Fruit fly (Drosophila melanogaster) whole organism, embryonic: ENCODE results near the gene Sfp38D.
A peak's percentile ranks its signal among the peaks of the same experiment; 100 is the strongest.

Source experiments
- Aef1 ChIP-seq: fragments of 200-800 bp; sonication (Bioruptor generic); IDR thresholded peaks from 3 replicates; pipeline ENCODE4 v1.3.6; 2022; ENCODE audit warnings: missing biosample characterization, missing genetic modification characterization
- Atf3 ChIP-seq: fragments of 200-800 bp; sonication (Bioruptor generic); optimal IDR thresholded peaks from 3 replicates; lab custom pipeline; 2016; ENCODE audit warnings: missing biosample characterization, missing genetic modification characterization
- Bgb ChIP-seq: fragments of 200-800 bp; sonication (Bioruptor generic); IDR thresholded peaks from 2 replicates; pipeline ENCODE4 v1.3.6; 2022; ENCODE audit warnings: missing biosample characterization, missing genetic modification characterization; ENCODE audit not compliant: partially characterized antibody
- CG10321 ChIP-seq: fragments of 200-800 bp; sonication (Bioruptor generic); IDR thresholded peaks from 2 replicates; pipeline ENCODE4 v1.3.6; 2022; ENCODE audit warnings: missing biosample characterization, missing genetic modification characterization
- CG10431 ChIP-seq: fragments of 200-800 bp; sonication (Bioruptor generic); optimal IDR thresholded peaks from 3 replicates; lab custom pipeline; 2018; ENCODE audit warnings: missing biosample characterization, mild to moderate bottlenecking, missing genetic modification characterization
- CG10543 ChIP-seq: fragments of 200-800 bp; sonication (Bioruptor generic); optimal IDR thresholded peaks from 3 replicates; lab custom pipeline; 2017; ENCODE audit warnings: missing biosample characterization, mild to moderate bottlenecking, missing genetic modification characterization, moderate library complexity
- CG11696 ChIP-seq: fragments of 200-800 bp; sonication (Bioruptor generic); IDR thresholded peaks from 2 replicates; pipeline ENCODE4 v1.3.6; 2022; ENCODE audit warnings: missing biosample characterization, missing genetic modification characterization
- CG12659 ChIP-seq: fragments of 200-800 bp; sonication (Bioruptor generic); optimal IDR thresholded peaks from 3 replicates; lab custom pipeline; 2017; ENCODE audit warnings: mild to moderate bottlenecking, missing biosample characterization, missing genetic modification reagents, missing genetic modification characterization
- CG15514 ChIP-seq: fragments of 200-800 bp; sonication (Bioruptor generic); optimal IDR thresholded peaks from 3 replicates; lab custom pipeline; 2017; ENCODE audit warnings: missing biosample characterization, missing genetic modification characterization, mild to moderate bottlenecking, moderate library complexity, missing genetic modification reagents
- CG16815 ChIP-seq: fragments of 200-800 bp; sonication (Bioruptor generic); optimal IDR thresholded peaks from 3 replicates; lab custom pipeline; 2017; ENCODE audit warnings: missing biosample characterization, mild to moderate bottlenecking, missing genetic modification characterization
- CG17385 ChIP-seq: fragments of 200-800 bp; sonication (Bioruptor generic); optimal IDR thresholded peaks from 3 replicates; lab custom pipeline; 2018; ENCODE audit warnings: missing biosample characterization, mild to moderate bottlenecking, missing genetic modification characterization
- CG3726 ChIP-seq: fragments of 200-800 bp; sonication (Bioruptor generic); IDR thresholded peaks from 3 replicates; pipeline ENCODE4, ENCODE4 v1.3.6; 2022; ENCODE audit warnings: missing biosample characterization, missing genetic modification characterization
- CG4424 ChIP-seq: fragments of 200-800 bp; sonication (Bioruptor generic); optimal IDR thresholded peaks from 3 replicates; lab custom pipeline; 2016; ENCODE audit warnings: missing biosample characterization, missing genetic modification characterization
- CG4730 ChIP-seq: fragments of 200-800 bp; sonication (Bioruptor generic); IDR thresholded peaks from 2 replicates; pipeline ENCODE4 v1.3.6; 2022; ENCODE audit warnings: missing biosample characterization, missing genetic modification characterization
- CG6791 ChIP-seq: fragments of 200-800 bp; sonication (Bioruptor generic); IDR thresholded peaks from 3 replicates; pipeline ENCODE4 v1.3.6; 2022; ENCODE audit warnings: missing biosample characterization, missing genetic modification characterization; ENCODE audit not compliant: partially characterized antibody
- CG9437 ChIP-seq: fragments of 200-800 bp; sonication (Bioruptor generic); optimal IDR thresholded peaks from 2 replicates; lab custom pipeline; 2018; ENCODE audit warnings: missing biosample characterization, mild to moderate bottlenecking, missing genetic modification characterization
- CG9727 ChIP-seq: fragments of 200-800 bp; sonication (Bioruptor generic); optimal IDR thresholded peaks from 3 replicates; lab custom pipeline; 2017; ENCODE audit warnings: missing biosample characterization, mild to moderate bottlenecking, missing genetic modification characterization
- CrebB ChIP-seq: fragments of 200-800 bp; sonication (Bioruptor generic); optimal IDR thresholded peaks from 3 replicates; lab custom pipeline; 2018; ENCODE audit warnings: missing biosample characterization, mild to moderate bottlenecking, missing genetic modification characterization
- D19A ChIP-seq: fragments of 200-800 bp; optimal IDR thresholded peaks from 3 replicates; lab custom pipeline; 2019; ENCODE audit warnings: missing biosample characterization, mild to moderate bottlenecking, missing genetic modification characterization, moderate library complexity
- Dbx ChIP-seq: fragments of 200-800 bp; sonication (Bioruptor generic); IDR thresholded peaks from 3 replicates; pipeline ENCODE4 v1.3.6; 2022; ENCODE audit warnings: missing biosample characterization, missing genetic modification characterization
- Dek ChIP-seq: fragments of 200-800 bp; sonication (Bioruptor generic); optimal IDR thresholded peaks from 3 replicates; lab custom pipeline; 2019; ENCODE audit warnings: missing biosample characterization, mild to moderate bottlenecking, missing genetic modification characterization, moderate library complexity
- Fer2 ChIP-seq: fragments of 200-800 bp; sonication (Bioruptor generic); optimal IDR thresholded peaks from 2 replicates; lab custom pipeline; 2018; ENCODE audit warnings: missing biosample characterization, mild to moderate bottlenecking, missing genetic modification characterization, moderate library complexity
- HLH4C ChIP-seq: fragments of 200-800 bp; sonication (Bioruptor generic); IDR thresholded peaks from 3 replicates; pipeline ENCODE4 v1.3.6; 2022; ENCODE audit warnings: missing biosample characterization, missing genetic modification characterization; ENCODE audit not compliant: partially characterized antibody
- Hr39 ChIP-seq: fragments of >200 bp; optimal IDR thresholded peaks from 2 replicates; lab custom pipeline; 2017
- Meics ChIP-seq: fragments of 200-800 bp; sonication (Bioruptor generic); optimal IDR thresholded peaks from 2 replicates; lab custom pipeline; 2017; ENCODE audit warnings: missing biosample characterization, mild to moderate bottlenecking, missing genetic modification characterization
- Oaz ChIP-seq: fragments of 200-800 bp; sonication (Bioruptor generic); IDR thresholded peaks from 2 replicates; pipeline ENCODE4 v1.3.6; 2022; ENCODE audit warnings: missing biosample characterization, missing genetic modification characterization
- Oli ChIP-seq: fragments of 200-800 bp; sonication (Bioruptor generic); optimal IDR thresholded peaks from 2 replicates; lab custom pipeline; 2018; ENCODE audit warnings: missing biosample characterization, mild to moderate bottlenecking, missing genetic modification characterization, moderate library complexity
- Pdp1 ChIP-seq, 2 experiments: fragments of 200-800 bp; sonication (Bioruptor generic); optimal IDR thresholded peaks; 3 replicates each; lab custom pipeline; 2016; ENCODE audit warnings: missing biosample characterization in 2 of 2, missing genetic modification characterization in 2 of 2, mild to moderate bottlenecking in 1 of 2, moderate library complexity in 1 of 2
- Sry-β ChIP-seq: fragments of 200-800 bp; sonication (Bioruptor generic); optimal IDR thresholded peaks from 2 replicates; lab custom pipeline; 2018; ENCODE audit warnings: missing biosample characterization, mild to moderate bottlenecking, missing genetic modification characterization, moderate library complexity
- Stat92E ChIP-seq, 3 experiments: fragments of >200 bp in 2 of 3; fragments of 200-800 bp in 1 of 3; sonication (Bioruptor generic) in 1 of 3; optimal IDR thresholded peaks; 2 replicates each; lab custom pipeline; 2017 to 2019; ENCODE audit warnings: missing biosample characterization in 3 of 3, missing genetic modification characterization in 3 of 3, mild to moderate bottlenecking in 1 of 3, moderate library complexity in 1 of 3
- bab2 ChIP-seq: fragments of 200-800 bp; sonication (Bioruptor generic); optimal IDR thresholded peaks from 2 replicates; lab custom pipeline; 2016; ENCODE audit warnings: missing biosample characterization, missing genetic modification characterization
- bigmax ChIP-seq: fragments of 200-800 bp; sonication (Bioruptor generic); optimal IDR thresholded peaks from 2 replicates; lab custom pipeline; 2018; ENCODE audit warnings: missing biosample characterization, mild to moderate bottlenecking, missing genetic modification characterization
- btn ChIP-seq: fragments of 200-800 bp; sonication (Bioruptor generic); optimal IDR thresholded peaks from 2 replicates; lab custom pipeline; 2016; ENCODE audit warnings: missing biosample characterization, missing genetic modification characterization
- dimm ChIP-seq: fragments of 200-800 bp; sonication (Bioruptor generic); IDR thresholded peaks from 2 replicates; pipeline ENCODE4 v1.3.6; 2022; ENCODE audit warnings: missing biosample characterization, missing genetic modification characterization
- fd102C ChIP-seq: fragments of 200-800 bp; sonication (Bioruptor generic); optimal IDR thresholded peaks from 2 replicates; lab custom pipeline; 2018; ENCODE audit warnings: missing biosample characterization, mild to moderate bottlenecking, missing genetic modification characterization, moderate library complexity
- ftz-f1 ChIP-seq: fragments of 200-800 bp; sonication (Bioruptor generic); optimal IDR thresholded peaks from 2 replicates; lab custom pipeline; 2016; ENCODE audit warnings: missing biosample characterization, missing genetic modification characterization
- h ChIP-seq: fragments of >200 bp; optimal IDR thresholded peaks from 2 replicates; lab custom pipeline; 2017
- hbn ChIP-seq: fragments of 200-800 bp; sonication (Bioruptor generic); IDR thresholded peaks from 2 replicates; pipeline ENCODE4 v1.3.6; 2022; ENCODE audit warnings: missing biosample characterization, missing genetic modification characterization; ENCODE audit not compliant: partially characterized antibody
- kay ChIP-seq: fragments of 200-800 bp; sonication (Bioruptor generic); optimal IDR thresholded peaks from 2 replicates; lab custom pipeline; 2016; ENCODE audit warnings: missing biosample characterization, missing genetic modification characterization
- lab ChIP-seq: fragments of 200-800 bp; sonication (Bioruptor generic); optimal IDR thresholded peaks from 3 replicates; lab custom pipeline; 2017; ENCODE audit warnings: missing biosample characterization, missing genetic modification characterization, mild to moderate bottlenecking, moderate library complexity, missing genetic modification reagents
- lilli ChIP-seq: fragments of 200-800 bp; sonication (Bioruptor generic); optimal IDR thresholded peaks from 3 replicates; lab custom pipeline; 2016; ENCODE audit warnings: missing biosample characterization, missing genetic modification characterization
- nmo ChIP-seq: fragments of 200-800 bp; sonication (Bioruptor generic); optimal IDR thresholded peaks from 2 replicates; lab custom pipeline; 2018; ENCODE audit warnings: missing biosample characterization, mild to moderate bottlenecking, missing genetic modification characterization, moderate library complexity
- phol ChIP-seq: fragments of 200-800 bp; sonication (Bioruptor generic); optimal IDR thresholded peaks from 3 replicates; lab custom pipeline; 2018; ENCODE audit warnings: missing biosample characterization, mild to moderate bottlenecking, missing genetic modification characterization, moderate library complexity
- pnt ChIP-seq: fragments of 200-800 bp; sonication (Bioruptor generic); optimal IDR thresholded peaks from 3 replicates; lab custom pipeline; 2016; ENCODE audit warnings: missing biosample characterization, missing genetic modification characterization
- scrt ChIP-seq: fragments of 200-800 bp; sonication (Bioruptor generic); optimal IDR thresholded peaks from 2 replicates; lab custom pipeline; 2018; ENCODE audit warnings: missing biosample characterization, mild to moderate bottlenecking, missing genetic modification characterization, moderate library complexity
- sisA ChIP-seq: fragments of 200-800 bp; sonication (Bioruptor generic); IDR thresholded peaks from 2 replicates; pipeline ENCODE4 v1.3.6; 2022; ENCODE audit warnings: missing biosample characterization, missing genetic modification characterization
- sqz ChIP-seq: fragments of 200-800 bp; sonication (Bioruptor generic); optimal IDR thresholded peaks from 3 replicates; lab custom pipeline; 2018; ENCODE audit warnings: missing biosample characterization, mild to moderate bottlenecking, missing genetic modification characterization
- tgo ChIP-seq: fragments of 200-800 bp; sonication (Bioruptor generic); IDR thresholded peaks from 3 replicates; pipeline ENCODE4 v1.3.6; 2022; ENCODE audit warnings: missing biosample characterization, missing genetic modification characterization
- tll ChIP-seq, 2 experiments: fragments of 200-800 bp in 1 of 2; fragments of >200 bp in 1 of 2; sonication (Bioruptor generic) in 1 of 2; optimal IDR thresholded peaks; 2 replicates each; lab custom pipeline; 2017 to 2019; ENCODE audit warnings: missing biosample characterization in 2 of 2, missing genetic modification characterization in 2 of 2, mild to moderate bottlenecking in 1 of 2, moderate library complexity in 1 of 2

The Sfp38D gene

DNA sequence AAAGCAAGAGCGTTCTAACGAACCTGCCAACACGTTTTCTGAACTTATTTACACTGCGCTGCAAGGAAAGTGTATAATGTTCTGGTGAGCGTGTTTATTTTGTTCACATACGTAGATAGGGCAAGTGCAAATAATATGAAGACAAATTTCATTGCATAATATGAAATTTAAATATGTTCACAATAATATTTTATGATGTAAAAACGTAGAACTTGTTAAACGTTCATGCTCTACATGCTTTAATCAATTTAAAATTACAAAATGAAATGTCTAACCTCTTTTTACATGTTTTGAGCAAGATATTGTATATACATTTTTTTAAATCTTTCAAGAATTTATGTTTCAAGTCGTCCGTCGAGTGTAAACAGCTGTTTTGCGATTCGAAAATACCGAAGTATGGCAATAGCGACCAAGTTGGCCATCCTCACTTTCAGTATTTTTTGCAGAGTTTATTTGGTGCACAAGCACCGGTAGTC is 4.7 kb downstream of the Sfp38D start, which contains the start of the genes phr6-4 and CG2608 (continued):
- TF ChIP-seq CG16815 (GFP tag; lab: Kevin White, UChicago): peak; percentile 89
- peak; percentile 63; the same call in 1 of the 3 replicates for TF ChIP-seq CG3726
- peak; percentile 93 for TF ChIP-seq lilli (GFP tag; lab: Kevin White, UChicago)
- peak; percentile 87 for TF ChIP-seq CG10543 (GFP tag; lab: Kevin White, UChicago)
- peak; percentile 94 for TF ChIP-seq lab
- peak; percentile 87 for TF ChIP-seq CG15514 (GFP tag; lab: Kevin White, UChicago)
- peak; percentile 94 for TF ChIP-seq CG9727 (GFP tag; lab: Kevin White, UChicago)
- TF ChIP-seq Sry-β (GFP tag; lab: Kevin White, UChicago): peak; percentile 41
- peak; percentile 91 for TF ChIP-seq pnt
- peak; percentile 67 for TF ChIP-seq CG11696 (GFP tag; lab: Robert Waterston, UW)
- TF ChIP-seq nmo: peak; percentile 97
- peak; percentile 54 for TF ChIP-seq btn
- no peak for TF ChIP-seq hbn
- TF ChIP-seq Oli: peak; percentile 94
- TF ChIP-seq CG9437 (GFP tag; lab: Kevin White, UChicago): peak; percentile 90
- peak; percentile 18 for TF ChIP-seq ftz-f1 (GFP tag; lab: Kevin White, UChicago)
- no peak for TF ChIP-seq Bgb
- TF ChIP-seq CG4730 (GFP tag; lab: Robert Waterston, UW): peak; percentile 73
- TF ChIP-seq tgo: peak; percentile 73; the same call in 2 of the 3 replicates
- TF ChIP-seq D19A (tag; lab: Kevin White, UChicago): peak; percentile 90
- peak; percentile 91 for TF ChIP-seq Fer2 (tag; lab: Kevin White, UChicago)
- peak; percentile 89 for TF ChIP-seq CG17385 (GFP tag; lab: Kevin White, UChicago)
- peak; percentile 86 for TF ChIP-seq CrebB (tag; lab: Kevin White, UChicago)
- peak; percentile 73 for TF ChIP-seq Atf3
- TF ChIP-seq phol: peak; percentile 95
- peak; percentile 70 for TF ChIP-seq dimm (GFP tag; lab: Robert Waterston, UW)
- TF ChIP-seq HLH4C (GFP tag; lab: Robert Waterston, UW): no peak
- no peak for TF ChIP-seq tll (GFP tag; optimal IDR thresholded peaks at IDR 0.05; lab: Kevin White, UChicago)
- TF ChIP-seq Dek (tag; lab: Kevin White, UChicago): peak; percentile 91
- TF ChIP-seq scrt: peak; percentile 82
- TF ChIP-seq Oaz (GFP tag; lab: Robert Waterston, UW): peak; percentile 82
- peak; percentile 91 to 93 for TF ChIP-seq Pdp1 (GFP tag; optimal IDR thresholded peaks at IDR 0.05; lab: Kevin White, UChicago)
- TF ChIP-seq sqz (GFP tag; lab: Kevin White, UChicago): peak; percentile 89
- TF ChIP-seq bigmax (GFP tag; lab: Kevin White, UChicago): no peak
- TF ChIP-seq bab2 (GFP tag; lab: Kevin White, UChicago): peak; percentile 84
- peak; percentile 94 for TF ChIP-seq CG4424 (GFP tag; lab: Kevin White, UChicago)
- TF ChIP-seq CG10431 (GFP tag; lab: Kevin White, UChicago): peak; percentile 70
- no peak for TF ChIP-seq h (lab: Kevin White, UChicago)
- peak; percentile 80 for TF ChIP-seq sisA (GFP tag; lab: Robert Waterston, UW)
- peak; percentile 93 for TF ChIP-seq Meics (GFP tag; lab: Kevin White, UChicago)
- TF ChIP-seq Hr39 (lab: Kevin White, UChicago): no peak
- TF ChIP-seq Aef1: peak; percentile 82
- TF ChIP-seq CG12659 (GFP tag; lab: Kevin White, UChicago): peak; percentile 96
- no peak for TF ChIP-seq fd102C (GFP tag; lab: Kevin White, UChicago)
- peak in 1 of 3 experiments; percentile 80 for TF ChIP-seq Stat92E (GFP tag; optimal IDR thresholded peaks at IDR 0.05; lab: Kevin White, UChicago)
- TF ChIP-seq CG10321: peak; percentile 56; the same call in 1 of the 2 replicates
- peak; percentile 84 for TF ChIP-seq kay (GFP tag; lab: Kevin White, UChicago)
- TF ChIP-seq Dbx: peak; percentile 90
- TF ChIP-seq CG6791: no peak
